Worm (Caenorhabditis elegans): ENCODE data around the gene str-111.

The str-111 gene

DNA sequence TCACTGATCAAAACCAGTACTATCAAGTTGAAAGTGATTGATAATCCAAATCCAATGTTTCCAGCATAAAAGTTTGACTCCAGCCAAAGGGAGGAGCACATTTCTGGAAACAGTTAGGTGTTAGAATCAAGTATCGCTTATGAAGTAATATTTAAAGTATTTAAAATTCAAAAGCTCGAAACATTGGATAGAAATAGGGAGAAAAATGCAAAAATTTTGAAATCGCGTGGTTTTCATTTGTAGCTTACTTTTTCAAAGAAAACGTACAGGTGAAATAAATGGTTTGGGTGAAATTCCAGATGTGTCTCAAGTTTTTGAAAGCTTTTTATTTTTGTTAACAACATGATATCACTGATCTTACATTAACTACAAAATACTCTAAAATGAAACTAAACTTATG lies at the start of gene str-111:
Gene str-111, minus strand, starts transcription at position 101 of the 400 bp plus-strand sequence.
- no peak for TF ChIP-seq elt-3 (tag; optimal IDR thresholded peaks at IDR 0.05)
- no peak for TF ChIP-seq nhr-76 (tag; optimal IDR thresholded peaks at IDR 0.05)

DNA sequence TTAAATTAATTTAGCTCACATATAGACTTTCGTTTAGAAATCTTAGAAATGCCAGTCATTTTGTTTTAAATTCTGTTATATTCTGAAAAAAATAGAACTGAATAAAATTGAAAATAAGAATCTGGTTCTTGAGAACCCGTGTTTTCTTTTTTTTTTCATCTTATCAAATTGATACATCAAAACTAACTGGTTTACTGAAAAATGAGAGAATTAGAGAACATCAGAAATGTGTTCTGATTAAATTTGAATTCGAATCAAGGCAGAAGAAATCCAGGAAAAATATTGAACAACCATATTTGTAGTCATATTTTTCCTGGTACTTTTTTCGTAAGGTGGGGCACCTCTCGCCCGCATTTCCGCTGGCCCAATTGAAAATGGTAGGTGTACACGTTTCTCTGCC lies 49.6 kb upstream of the str-111 start, which contains the start of gene F11A5.15:
Gene F11A5.15, minus strand, starts transcription at position 101 of the 400 bp plus-strand sequence.
- TF ChIP-seq ceh-39 (tag; optimal IDR thresholded peaks at IDR 0.05) (no peak), snpc-4 (tag; optimal IDR thresholded peaks at IDR 0.05) (no peak), sptf-1 (tag; optimal IDR thresholded peaks at IDR 0.05) (no peak), unc-39 (tag; optimal IDR thresholded peaks at IDR 0.05) (no peak), flh-1 (GFP tag; optimal IDR thresholded peaks at IDR 0.05) (no peak), mab-5 (tag; optimal IDR thresholded peaks at IDR 0.05) (no peak), ztf-11 (tag; optimal IDR thresholded peaks at IDR 0.05) (no peak), nhr-28 (tag; optimal IDR thresholded peaks at IDR 0.05) (no peak), M03D4.4 (tag; optimal IDR thresholded peaks at IDR 0.05) (no peak), unc-62 (GFP tag; optimal IDR thresholded peaks at IDR 0.05) (no peak), drap-1 (GFP tag; optimal IDR thresholded peaks at IDR 0.05) (no peak), tbx-8 (GFP tag; optimal IDR thresholded peaks at IDR 0.05) (no peak)

DNA sequence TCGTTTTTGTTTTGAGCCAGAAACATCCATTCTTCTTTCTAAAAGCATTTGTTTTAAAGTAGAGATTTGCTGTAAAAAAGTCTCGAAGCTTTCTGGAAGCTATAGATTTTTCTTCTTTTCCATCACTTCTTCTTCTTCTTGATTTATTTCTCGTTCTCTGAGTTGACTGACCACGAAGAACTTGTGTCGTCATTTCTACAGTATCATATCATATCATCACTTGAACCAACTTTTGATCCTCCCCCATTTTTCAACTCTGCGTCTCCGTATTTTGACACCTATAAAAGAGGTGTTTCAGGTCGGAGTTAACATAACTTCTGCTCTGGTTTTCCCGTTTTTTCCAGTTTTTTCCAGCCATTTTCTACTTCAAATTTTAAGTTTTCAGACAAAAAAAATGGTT lies 45.6 kb upstream of the str-111 start, which contains the start of gene F11A5.9:
Gene F11A5.9, plus strand, starts transcription at position 386 of the 400 bp plus-strand sequence.
- no peak for TF ChIP-seq lin-32 (GFP tag; optimal IDR thresholded peaks at IDR 0.05)
- TF ChIP-seq nhr-76 (tag; optimal IDR thresholded peaks at IDR 0.05) = no peak
- no peak for TF ChIP-seq nhr-237 (tag; optimal IDR thresholded peaks at IDR 0.05)
- TF ChIP-seq flh-1 (GFP tag; optimal IDR thresholded peaks at IDR 0.05) = no peak

DNA sequence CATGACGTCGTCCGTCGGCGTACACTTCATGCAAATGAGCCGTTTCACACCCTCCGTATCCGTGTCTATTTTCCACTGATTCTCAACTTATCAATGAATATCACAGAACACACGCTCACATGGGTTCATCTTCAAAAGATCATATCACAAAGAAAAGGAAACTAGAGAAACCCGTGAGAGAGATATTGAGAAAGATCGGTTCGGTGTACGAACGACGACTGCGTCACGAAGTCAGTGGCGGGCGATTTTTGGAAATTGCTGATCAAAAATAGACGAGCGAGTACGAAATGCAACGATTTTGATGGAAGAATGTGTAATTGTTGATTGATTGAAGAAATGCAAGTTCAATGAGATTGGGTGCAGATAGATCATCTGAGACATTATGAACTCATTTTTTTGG lies 44.4 kb upstream of the str-111 start:
- TF ChIP-seq lsy-2 (tag; optimal IDR thresholded peaks at IDR 0.05) = no peak
- TF ChIP-seq unc-39 (tag; optimal IDR thresholded peaks at IDR 0.05) = no peak
- TF ChIP-seq lin-13 (tag; optimal IDR thresholded peaks at IDR 0.05) = no peak
- no peak for TF ChIP-seq cnd-1 (tag; optimal IDR thresholded peaks at IDR 0.05)
- TF ChIP-seq nhr-76 (tag; optimal IDR thresholded peaks at IDR 0.05) = no peak
- no peak for TF ChIP-seq nhr-237 (tag; optimal IDR thresholded peaks at IDR 0.05)
- TF ChIP-seq unc-62 (GFP tag; optimal IDR thresholded peaks at IDR 0.05) = no peak
- TF ChIP-seq ztf-11 (tag; optimal IDR thresholded peaks at IDR 0.05) = no peak
- TF ChIP-seq mls-2 (tag; optimal IDR thresholded peaks at IDR 0.05) = no peak
- TF ChIP-seq zip-8 (tag; optimal IDR thresholded peaks at IDR 0.05) = no peak
- TF ChIP-seq sem-2 (GFP tag; optimal IDR thresholded peaks at IDR 0.05) = no peak
- TF ChIP-seq flh-1 (GFP tag; optimal IDR thresholded peaks at IDR 0.05) = no peak
- no peak for TF ChIP-seq drap-1 (GFP tag; optimal IDR thresholded peaks at IDR 0.05)
- no peak for TF ChIP-seq M03D4.4 (tag; optimal IDR thresholded peaks at IDR 0.05)
- TF ChIP-seq blmp-1 (tag; optimal IDR thresholded peaks at IDR 0.05) = no peak
- no peak for TF ChIP-seq elt-1 (tag; optimal IDR thresholded peaks at IDR 0.05; ENCODE audit: borderline replicate concordance, insufficient read depth)

DNA sequence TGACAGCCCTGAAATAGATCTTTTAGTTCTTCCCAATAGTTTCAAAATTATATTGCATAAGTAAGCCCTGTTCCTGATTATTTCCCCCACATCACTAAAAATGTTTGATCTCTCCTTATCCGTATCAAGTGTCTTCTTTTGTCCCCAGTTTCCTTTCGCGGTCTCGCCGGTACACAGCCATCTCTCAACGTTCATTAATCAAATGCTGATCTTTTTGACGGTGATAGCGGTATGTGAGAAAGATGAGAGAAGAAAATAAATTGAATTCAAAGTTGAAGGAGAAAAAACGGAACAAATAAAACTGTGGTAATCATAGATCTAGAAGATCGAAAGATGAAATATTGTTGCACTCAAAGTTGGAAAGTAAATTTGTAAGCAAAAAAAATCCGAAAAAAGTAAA lies 42.8 kb upstream of the str-111 start:
- TF ChIP-seq flh-1 (GFP tag; optimal IDR thresholded peaks at IDR 0.05) = no peak
- no peak for TF ChIP-seq elt-1 (tag; optimal IDR thresholded peaks at IDR 0.05; ENCODE audit: borderline replicate concordance, insufficient read depth)
- no peak for TF ChIP-seq lsy-2 (tag; optimal IDR thresholded peaks at IDR 0.05)
- no peak for TF ChIP-seq mab-5 (tag; optimal IDR thresholded peaks at IDR 0.05)
- TF ChIP-seq unc-62 (GFP tag; optimal IDR thresholded peaks at IDR 0.05) = no peak
- TF ChIP-seq nhr-2 (tag; optimal IDR thresholded peaks at IDR 0.05) = no peak
- no peak for TF ChIP-seq mls-2 (tag; optimal IDR thresholded peaks at IDR 0.05)
- TF ChIP-seq lin-13 (tag; optimal IDR thresholded peaks at IDR 0.05) = no peak
- TF ChIP-seq cnd-1 (tag; optimal IDR thresholded peaks at IDR 0.05) = no peak
- TF ChIP-seq nhr-12 (tag; optimal IDR thresholded peaks at IDR 0.05) = no peak
- no peak for TF ChIP-seq ces-1 (GFP tag; optimal IDR thresholded peaks at IDR 0.05)
- TF ChIP-seq blmp-1 (tag; optimal IDR thresholded peaks at IDR 0.05) = no peak
- no peak for TF ChIP-seq tbx-8 (GFP tag; optimal IDR thresholded peaks at IDR 0.05)
- no peak for TF ChIP-seq nhr-237 (tag; optimal IDR thresholded peaks at IDR 0.05)

DNA sequence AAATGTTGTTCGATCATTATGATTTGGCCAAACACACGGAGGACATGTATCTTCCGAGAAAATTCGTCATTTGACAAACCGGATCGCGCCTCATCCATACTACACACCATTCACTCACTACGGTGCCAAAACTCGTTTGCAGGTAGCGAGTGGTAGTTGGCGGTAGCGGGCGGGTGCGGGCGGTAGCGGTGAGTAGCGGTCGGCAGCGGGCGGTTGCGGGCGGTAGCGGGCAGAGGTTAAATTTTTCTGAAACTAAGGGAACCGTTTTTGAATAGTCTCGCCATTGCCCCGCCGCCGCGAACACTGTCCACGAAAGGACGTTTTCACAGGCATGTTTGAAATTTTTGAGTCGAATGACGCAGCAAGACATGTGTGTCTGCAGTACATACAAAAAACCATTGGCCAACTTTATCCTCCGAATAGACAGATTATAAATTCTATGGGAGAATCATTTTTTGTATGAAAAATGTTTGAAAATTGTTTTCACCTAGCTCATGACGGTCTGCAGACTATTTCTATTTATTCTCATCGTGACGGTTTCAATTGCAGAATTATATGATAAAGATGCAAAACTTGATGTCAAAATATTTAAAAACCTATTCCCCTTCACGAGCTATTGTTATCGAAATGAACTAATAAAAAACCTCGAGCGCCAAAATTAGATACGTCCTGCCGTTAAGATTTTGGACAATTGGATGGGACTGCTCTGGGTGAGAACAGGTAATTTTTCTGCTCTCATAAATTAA lies 41.5 kb upstream of the str-111 start, which contains the start of gene F11A5.16:
Gene F11A5.16, plus strand, starts transcription at position 696 of the 746 bp plus-strand sequence.
- TF ChIP-seq pha-4 (tag; optimal IDR thresholded peaks at IDR 0.05) (no peak), mls-2 (tag; optimal IDR thresholded peaks at IDR 0.05) (no peak), ceh-83 (GFP tag; optimal IDR thresholded peaks at IDR 0.05) (no peak), nhr-12 (tag; optimal IDR thresholded peaks at IDR 0.05) (no peak), lin-13 (tag; optimal IDR thresholded peaks at IDR 0.05) (no peak), mab-5 (tag; optimal IDR thresholded peaks at IDR 0.05) (no peak), elt-1 (tag; optimal IDR thresholded peaks at IDR 0.05; ENCODE audit: borderline replicate concordance, insufficient read depth) (no peak), mep-1 (tag; optimal IDR thresholded peaks at IDR 0.05) (no peak), elt-3 (tag; optimal IDR thresholded peaks at IDR 0.05) (no peak)

All from whole organism, mixed stage, embryonic.